Worm (Caenorhabditis elegans) whole organism, L2 larva: ENCODE measurements around the gene sra-3.

Source experiments
- R02D3.7 ChIP-seq: fragments of 150-350 bp; optimal IDR thresholded peaks from 2 replicates; lab custom pipeline; 2014; ENCODE audit warnings: missing biosample characterization, missing genetic modification characterization
- ama-1 ChIP-seq: fragments of 150-350 bp; optimal IDR thresholded peaks from 2 replicates; lab custom pipeline; 2018; ENCODE audit warnings: inconsistent platforms
- lin-39 ChIP-seq: fragments of 150-350 bp; optimal IDR thresholded peaks from 2 replicates; lab custom pipeline; 2014; ENCODE audit warnings: missing biosample characterization, missing genetic modification reagents, missing genetic modification characterization
- nhr-25 ChIP-seq: fragments of 150-350 bp; sonication (generic microtip); optimal IDR thresholded peaks from 3 replicates; lab custom pipeline; 2014; ENCODE audit warnings: missing biosample characterization, missing genetic modification characterization
- unc-62 ChIP-seq: fragments of 150-350 bp; optimal IDR thresholded peaks from 2 replicates; lab custom pipeline; 2014; ENCODE audit warnings: missing biosample characterization, missing genetic modification reagents, missing genetic modification characterization
- ztf-4 ChIP-seq: fragments of 150-350 bp; optimal IDR thresholded peaks from 2 replicates; lab custom pipeline; 2014; ENCODE audit warnings: missing biosample characterization, missing genetic modification characterization

DNA sequence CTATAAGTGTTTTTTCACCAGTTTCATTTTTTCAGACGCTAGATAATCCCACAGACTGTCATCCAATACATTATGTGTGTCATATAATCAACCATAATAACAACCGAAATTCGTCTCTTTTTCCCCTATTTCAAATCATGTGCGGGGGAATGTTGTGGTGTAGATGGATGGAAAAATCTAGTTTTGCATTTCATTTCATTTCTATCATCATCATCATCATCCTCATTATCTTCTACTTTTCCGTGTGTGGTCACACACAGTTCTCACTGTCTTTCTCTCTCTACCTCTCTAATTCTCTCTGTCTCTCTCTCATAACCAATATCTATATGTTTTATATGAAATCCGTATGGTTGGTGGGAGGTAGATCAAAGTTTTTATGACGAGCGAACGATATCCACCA, 32.8 kb upstream of the sra-3 start:
- no peak for TF ChIP-seq R02D3.7
- no peak for TF ChIP-seq unc-62 (GFP tag; lab: Kevin White, UChicago)
- no peak for TF ChIP-seq ama-1 (lab: Kevin White, UChicago)
- TF ChIP-seq nhr-25 (tag; lab: Kevin White, UChicago): peak; percentile 4
- TF ChIP-seq ztf-4 (tag; lab: Kevin White, UChicago): no peak
- TF ChIP-seq lin-39 (tag; lab: Kevin White, UChicago): no peak
